Fruit fly (Drosophila melanogaster) S2 (cell line): Measurements from ENCODE around the gene Cnep1r2.

Experiments
- CG8478 ChIP-seq: fragments of >200 bp; optimal IDR thresholded peaks from 2 replicates; lab custom pipeline; 2018
- CTCF ChIP-seq, 2 experiments: fragments of >200 bp; optimal IDR thresholded peaks; 2 replicates each; lab custom pipeline; 2018

Cnep1r2 gene

dm6 chr3L:10654439-10654838, 16.5 kb downstream of the Cnep1r2 start:
- no peak for TF ChIP-seq CG8478 (lab: Kevin White, UChicago)
- TF ChIP-seq CTCF (optimal IDR thresholded peaks at IDR 0.05; lab: Kevin White, UChicago): no peak

dm6 chr3L:10656451-10657198, 18.7 kb downstream of the Cnep1r2 start:
- no peak for TF ChIP-seq CTCF (optimal IDR thresholded peaks at IDR 0.05; lab: Kevin White, UChicago)

- no peak for TF ChIP-seq CG8478 (lab: Kevin White, UChicago)
- no peak for TF ChIP-seq CTCF (optimal IDR thresholded peaks at IDR 0.05; lab: Kevin White, UChicago)
Measured at dm6 chr3L:10657311-10657710, 19.4 kb downstream of the Cnep1r2 start.

- TF ChIP-seq CG8478 (lab: Kevin White, UChicago): no peak
- no peak for TF ChIP-seq CTCF (optimal IDR thresholded peaks at IDR 0.05; lab: Kevin White, UChicago)
Measured at dm6 chr3L:10658362-10659127, 20.6 kb downstream of the Cnep1r2 start.

dm6 chr3L:10659524-10659923, 21.6 kb downstream of the Cnep1r2 start:
- TF ChIP-seq CTCF (optimal IDR thresholded peaks at IDR 0.05; lab: Kevin White, UChicago) (no peak), CG8478 (lab: Kevin White, UChicago) (no peak)

dm6 chr3L:10659993-10660743, 22.2 kb downstream of the Cnep1r2 start:
- TF ChIP-seq CTCF (optimal IDR thresholded peaks at IDR 0.05; lab: Kevin White, UChicago) (no peak), CG8478 (lab: Kevin White, UChicago) (no peak)

- TF ChIP-seq CG8478 (lab: Kevin White, UChicago) (no peak), CTCF (optimal IDR thresholded peaks at IDR 0.05; lab: Kevin White, UChicago) (no peak)
Measured at dm6 chr3L:10660744-10661589, 23.0 kb downstream of the Cnep1r2 start, which contains the start of the genes CG32066 and CG8003. TSS of gene CG32066 (minus strand) at chr3L:10661013. TSS of gene CG8003 (plus strand) at chr3L:10661475.

- TF ChIP-seq CTCF (optimal IDR thresholded peaks at IDR 0.05; lab: Kevin White, UChicago) (no peak), CG8478 (lab: Kevin White, UChicago) (no peak)
Measured at dm6 chr3L:10663190-10663763, 25.3 kb downstream of the Cnep1r2 start, which contains the start of gene Adi1. TSS of gene Adi1 (plus strand) at chr3L:10663376.

dm6 chr3L:10664511-10665062, 26.6 kb downstream of the Cnep1r2 start, which contains the start of gene simj:
TSS of gene simj (plus strand) at chr3L:10664739.
- no peak for TF ChIP-seq CG8478 (lab: Kevin White, UChicago)
- TF ChIP-seq CTCF (optimal IDR thresholded peaks at IDR 0.05; lab: Kevin White, UChicago): peak; percentile 53 to 57

dm6 chr3L:10665433-10666150, 27.6 kb downstream of the Cnep1r2 start:
- TF ChIP-seq CTCF (optimal IDR thresholded peaks at IDR 0.05; lab: Kevin White, UChicago): no peak
- TF ChIP-seq CG8478 (lab: Kevin White, UChicago): no peak

dm6 chr3L:10666511-10667003, 28.6 kb downstream of the Cnep1r2 start:
- TF ChIP-seq CTCF (optimal IDR thresholded peaks at IDR 0.05; lab: Kevin White, UChicago) (no peak), CG8478 (lab: Kevin White, UChicago) (no peak)

- TF ChIP-seq CG8478 (lab: Kevin White, UChicago) (no peak), CTCF (optimal IDR thresholded peaks at IDR 0.05; lab: Kevin White, UChicago) (no peak)
Measured at dm6 chr3L:10667341-10667740, 29.4 kb downstream of the Cnep1r2 start.
